Fruit fly (Drosophila melanogaster) whole organism, embryonic: ENCODE data around the gene ThrRS.

Experiments used
- BEAF-32 ChIP-seq: fragments of 200-800 bp; sonication (Bioruptor generic); optimal IDR thresholded peaks from 3 replicates; lab custom pipeline; 2017; ENCODE audit warnings: missing biosample characterization, missing genetic modification characterization, mild to moderate bottlenecking, moderate library complexity, missing genetic modification reagents
- CG10321 ChIP-seq: fragments of 200-800 bp; sonication (Bioruptor generic); IDR thresholded peaks from 2 replicates; pipeline ENCODE4 v1.3.6; 2022; ENCODE audit warnings: missing biosample characterization, missing genetic modification characterization
- CG11456 ChIP-seq: fragments of 200-800 bp; sonication (Bioruptor generic); IDR thresholded peaks from 3 replicates; pipeline ENCODE4 v1.3.6; 2022; ENCODE audit warnings: missing biosample characterization, missing genetic modification characterization
- CG13424 ChIP-seq: fragments of 200-800 bp; sonication (Bioruptor generic); optimal IDR thresholded peaks from 2 replicates; lab custom pipeline; 2019; ENCODE audit warnings: missing biosample characterization, mild to moderate bottlenecking, missing genetic modification characterization, moderate library complexity
- CG14710 ChIP-seq: fragments of 200-800 bp; sonication (Bioruptor generic); optimal IDR thresholded peaks from 3 replicates; lab custom pipeline; 2019; ENCODE audit warnings: missing biosample characterization, mild to moderate bottlenecking, missing genetic modification characterization, moderate library complexity
- CG14965 ChIP-seq: fragments of 200-800 bp; sonication (Bioruptor generic); optimal IDR thresholded peaks from 2 replicates; lab custom pipeline; 2016; ENCODE audit warnings: missing biosample characterization, missing genetic modification characterization, borderline replicate concordance
- CG15269 ChIP-seq: fragments of 200-800 bp; sonication (Bioruptor generic); optimal IDR thresholded peaks from 2 replicates; lab custom pipeline; 2018; ENCODE audit warnings: missing biosample characterization, mild to moderate bottlenecking, missing genetic modification characterization, moderate library complexity
- CG1603 ChIP-seq: fragments of 200-800 bp; sonication (Bioruptor generic); optimal IDR thresholded peaks from 2 replicates; lab custom pipeline; 2019; ENCODE audit warnings: missing biosample characterization, mild to moderate bottlenecking, missing genetic modification characterization, moderate library complexity
- CG17385 ChIP-seq: fragments of 200-800 bp; sonication (Bioruptor generic); optimal IDR thresholded peaks from 3 replicates; lab custom pipeline; 2018; ENCODE audit warnings: missing biosample characterization, mild to moderate bottlenecking, missing genetic modification characterization
- CG18619 ChIP-seq: fragments of 200-800 bp; sonication (Bioruptor generic); optimal IDR thresholded peaks from 3 replicates; lab custom pipeline; 2017; ENCODE audit warnings: missing biosample characterization, mild to moderate bottlenecking, missing genetic modification characterization
- CG33213 ChIP-seq: fragments of 200-800 bp; sonication (Bioruptor generic); optimal IDR thresholded peaks from 3 replicates; lab custom pipeline; 2016; ENCODE audit warnings: missing biosample characterization, missing genetic modification characterization
- CG3995 ChIP-seq: fragments of 200-800 bp; sonication (Bioruptor generic); optimal IDR thresholded peaks from 3 replicates; lab custom pipeline; 2016; ENCODE audit warnings: missing biosample characterization, missing genetic modification characterization
- CG4617 ChIP-seq: fragments of 200-800 bp; sonication (Bioruptor generic); optimal IDR thresholded peaks from 3 replicates; lab custom pipeline; 2016; ENCODE audit warnings: missing biosample characterization, missing genetic modification characterization, borderline replicate concordance
- CG5953 ChIP-seq: fragments of 200-800 bp; sonication (Bioruptor generic); IDR thresholded peaks from 2 replicates; pipeline ENCODE4 v1.3.6; 2022; ENCODE audit warnings: missing biosample characterization, missing genetic modification characterization
- CG6854 ChIP-seq: fragments of 200-800 bp; sonication (Bioruptor generic); optimal IDR thresholded peaks from 3 replicates; lab custom pipeline; 2017; ENCODE audit warnings: missing biosample characterization, mild to moderate bottlenecking, missing genetic modification characterization
- CG7271 ChIP-seq: fragments of 200-800 bp; sonication (Bioruptor generic); optimal IDR thresholded peaks from 2 replicates; lab custom pipeline; 2018; ENCODE audit warnings: missing biosample characterization, mild to moderate bottlenecking, missing genetic modification characterization, moderate library complexity
- CG7987 ChIP-seq: fragments of 200-800 bp; sonication (Bioruptor generic); optimal IDR thresholded peaks from 2 replicates; lab custom pipeline; 2018; ENCODE audit warnings: missing biosample characterization, mild to moderate bottlenecking, missing genetic modification characterization, moderate library complexity
- CG8281 ChIP-seq: fragments of 200-800 bp; sonication (Bioruptor generic); optimal IDR thresholded peaks from 2 replicates; lab custom pipeline; 2018; ENCODE audit warnings: missing biosample characterization, mild to moderate bottlenecking, missing genetic modification characterization, moderate library complexity
- CG9797 ChIP-seq: fragments of 200-800 bp; sonication (Bioruptor generic); optimal IDR thresholded peaks from 3 replicates; lab custom pipeline; 2018; ENCODE audit warnings: missing biosample characterization, mild to moderate bottlenecking, missing genetic modification characterization
- CHES-1-like ChIP-seq: fragments of 200-800 bp; sonication (Bioruptor generic); optimal IDR thresholded peaks from 2 replicates; lab custom pipeline; 2016; ENCODE audit warnings: missing biosample characterization, missing genetic modification characterization
- Dp ChIP-seq: fragments of 200-800 bp; sonication (Bioruptor generic); optimal IDR thresholded peaks from 2 replicates; lab custom pipeline; 2018; ENCODE audit warnings: missing biosample characterization, mild to moderate bottlenecking, missing genetic modification characterization, moderate library complexity
- ERR ChIP-seq: fragments of 200-800 bp; sonication (Bioruptor generic); optimal IDR thresholded peaks from 2 replicates; lab custom pipeline; 2016; ENCODE audit warnings: missing biosample characterization, missing genetic modification characterization
- Ets97D ChIP-seq: fragments of 200-800 bp; sonication (Bioruptor generic); optimal IDR thresholded peaks from 3 replicates; lab custom pipeline; 2016; ENCODE audit warnings: missing biosample characterization, missing genetic modification characterization
- HLHmδ ChIP-seq: fragments of 200-800 bp; sonication (Bioruptor generic); optimal IDR thresholded peaks from 2 replicates; lab custom pipeline; 2018; ENCODE audit warnings: missing biosample characterization, mild to moderate bottlenecking, missing genetic modification characterization, moderate library complexity
- Hr51 ChIP-seq, 2 experiments: fragments of 200-800 bp; sonication (Bioruptor generic); optimal IDR thresholded peaks; 2 replicates in 1 of 2; 3 replicates in 1 of 2; lab custom pipeline; 2016 to 2018; ENCODE audit warnings: missing biosample characterization in 2 of 2, missing genetic modification characterization in 2 of 2, mild to moderate bottlenecking in 1 of 2, moderate library complexity in 1 of 2
- MBD-R2 ChIP-seq: fragments of 200-800 bp; sonication (Bioruptor generic); IDR thresholded peaks from 2 replicates; pipeline ENCODE4 v1.3.6; 2022; ENCODE audit warnings: missing biosample characterization, missing genetic modification characterization
- Max ChIP-seq: fragments of 200-800 bp; sonication (Bioruptor generic); optimal IDR thresholded peaks from 2 replicates; lab custom pipeline; 2016; ENCODE audit warnings: missing biosample characterization, mild to moderate bottlenecking, missing genetic modification characterization
- Med ChIP-seq: fragments of 200-800 bp; sonication (Bioruptor generic); peaks from one replicate; lab custom pipeline; 2016; ENCODE audit warnings: missing biosample characterization, missing genetic modification characterization, mild to moderate bottlenecking, inconsistent platforms, moderate library complexity
- Mes4 ChIP-seq: fragments of 200-800 bp; sonication (Bioruptor generic); optimal IDR thresholded peaks from 2 replicates; lab custom pipeline; 2016; ENCODE audit warnings: missing biosample characterization, missing genetic modification characterization
- Rfx ChIP-seq: fragments of 200-800 bp; sonication (Bioruptor generic); IDR thresholded peaks from 2 replicates; pipeline ENCODE4 v1.3.6; 2022; ENCODE audit warnings: missing biosample characterization, missing genetic modification characterization
- Xbp1 ChIP-seq: fragments of 200-800 bp; sonication (Bioruptor generic); optimal IDR thresholded peaks from 3 replicates; lab custom pipeline; 2016; ENCODE audit warnings: missing biosample characterization, mild to moderate bottlenecking, missing genetic modification characterization
- abd-A ChIP-seq: fragments of 200-800 bp; sonication (Bioruptor generic); optimal IDR thresholded peaks from 3 replicates; lab custom pipeline; 2019; ENCODE audit warnings: missing biosample characterization, mild to moderate bottlenecking, missing genetic modification characterization, moderate library complexity
- aop ChIP-seq: fragments of 200-800 bp; sonication (Bioruptor generic); IDR thresholded peaks from 2 replicates; pipeline ENCODE4 v1.3.6; 2022; ENCODE audit warnings: missing biosample characterization, missing genetic modification characterization
- cas ChIP-seq: fragments of 200-800 bp; sonication (Bioruptor generic); IDR thresholded peaks from 2 replicates; pipeline ENCODE4 v1.3.6; 2022; ENCODE audit warnings: missing biosample characterization, missing genetic modification characterization
- dysf ChIP-seq: fragments of 200-800 bp; sonication (Bioruptor generic); IDR thresholded peaks from 3 replicates; pipeline ENCODE4 v1.3.6; 2022; ENCODE audit warnings: missing biosample characterization, missing genetic modification characterization
- phol ChIP-seq: fragments of 200-800 bp; sonication (Bioruptor generic); optimal IDR thresholded peaks from 3 replicates; lab custom pipeline; 2018; ENCODE audit warnings: missing biosample characterization, mild to moderate bottlenecking, missing genetic modification characterization, moderate library complexity
- prd ChIP-seq, 3 experiments: fragments of >200 bp in 2 of 3; fragments of 200-800 bp in 1 of 3; sonication (Bioruptor generic) in 1 of 3; optimal IDR thresholded peaks in 2 of 3; IDR thresholded peaks in 1 of 3; 2 replicates in 2 of 3; 3 replicates in 1 of 3; pipeline versions ENCODE4 v1.3.6 to Lab custom; 2017 to 2022; ENCODE audit warnings: missing biosample characterization in 1 of 3, missing genetic modification characterization in 1 of 3
- rib ChIP-seq: fragments of 200-800 bp; sonication (Bioruptor generic); IDR thresholded peaks from 2 replicates; pipeline ENCODE4 v1.3.6; 2022; ENCODE audit warnings: missing biosample characterization, missing genetic modification characterization
- sens ChIP-seq: fragments of 200-800 bp; sonication (Bioruptor generic); peaks from one replicate; lab custom pipeline; 2016; ENCODE audit warnings: missing biosample characterization, missing genetic modification characterization
- sob ChIP-seq: fragments of 200-800 bp; sonication (Bioruptor generic); IDR thresholded peaks from 2 replicates; pipeline ENCODE4 v1.3.6; 2022; ENCODE audit warnings: missing biosample characterization, missing genetic modification characterization
- stwl ChIP-seq: fragments of 200-800 bp; sonication (Bioruptor generic); optimal IDR thresholded peaks from 3 replicates; lab custom pipeline; 2018; ENCODE audit warnings: missing biosample characterization, mild to moderate bottlenecking, missing genetic modification characterization, moderate library complexity
- zen2 ChIP-seq: fragments of 200-800 bp; sonication (Bioruptor generic); IDR thresholded peaks from 3 replicates; pipeline ENCODE4 v1.3.6; 2022; ENCODE audit warnings: missing biosample characterization, missing genetic modification characterization; ENCODE audit not compliant: partially characterized antibody

ThrRS gene

dm6 chr2L:12096396-12096813 is 7.1 kb upstream of the ThrRS start, which contains the start of the genes CG6712 and Mt2 (continued):
- TF ChIP-seq Max (GFP tag; lab: Kevin White, UChicago), result peak; percentile 93
- TF ChIP-seq CG1603, result peak; percentile 26
- TF ChIP-seq BEAF-32, result peak; percentile 24
- peak; percentile 18 for TF ChIP-seq Xbp1 (GFP tag; lab: Kevin White, UChicago)
- TF ChIP-seq CG14965, result no peak
- no peak for TF ChIP-seq CG5953 (GFP tag; lab: Robert Waterston, UW)
- no peak for TF ChIP-seq zen2 (GFP tag; lab: Robert Waterston, UW)
- TF ChIP-seq rib, result peak; percentile 38; the same call in 1 of the 2 replicates
- peak; percentile 55 for TF ChIP-seq Rfx (GFP tag; lab: Robert Waterston, UW)
- no peak for TF ChIP-seq CG8281 (tag; lab: Kevin White, UChicago)
- 0 out of 3 replicates have a peak, but pooled peaks have one; percentile 7 for TF ChIP-seq dysf (GFP tag; lab: Robert Waterston, UW)
- TF ChIP-seq aop (GFP tag; lab: Robert Waterston, UW), result no peak
- TF ChIP-seq CG7271 (tag; lab: Kevin White, UChicago), result no peak
- peak; percentile 1 for TF ChIP-seq CHES-1-like (GFP tag; lab: Kevin White, UChicago)
- peak; percentile 36; the same call in 1 of the 2 replicates for TF ChIP-seq sob
- TF ChIP-seq sens, result peak; percentile 88
- TF ChIP-seq Dp, result peak; percentile 30
- TF ChIP-seq CG14710 (tag; lab: Kevin White, UChicago), result peak; percentile 63
- peak; percentile 91 for TF ChIP-seq MBD-R2 (GFP tag; lab: Robert Waterston, UW)
- TF ChIP-seq Hr51 (GFP tag; optimal IDR thresholded peaks at IDR 0.05; lab: Kevin White, UChicago), result no peak
- TF ChIP-seq CG4617 (GFP tag; lab: Kevin White, UChicago), result peak; percentile 44
- no peak for TF ChIP-seq prd (optimal IDR thresholded peaks at IDR 0.05; lab: Kevin White, UChicago)
- peak; percentile 50 for TF ChIP-seq prd (GFP tag; IDR thresholded peaks at IDR 0.05; lab: Robert Waterston, UW)
- no peak for TF ChIP-seq Mes4 (GFP tag; lab: Kevin White, UChicago)
- TF ChIP-seq CG18619 (GFP tag; lab: Kevin White, UChicago), result no peak
- TF ChIP-seq cas (GFP tag; lab: Robert Waterston, UW), result no peak
- TF ChIP-seq Ets97D, result peak; percentile 37
- TF ChIP-seq CG6854, result no peak
- TF ChIP-seq Med (GFP tag; lab: Kevin White, UChicago), result peak; percentile 83
- no peak for TF ChIP-seq CG13424 (tag; lab: Kevin White, UChicago)
- peak; percentile 10 for TF ChIP-seq CG9797 (GFP tag; lab: Kevin White, UChicago)
- TF ChIP-seq HLHmδ, result no peak
- TF ChIP-seq ERR (GFP tag; lab: Kevin White, UChicago), result no peak
- peak; percentile 18; the same call in 1 of the 3 replicates for TF ChIP-seq CG11456 (GFP tag; lab: Robert Waterston, UW)
- peak; percentile 64 for TF ChIP-seq stwl
- TF ChIP-seq abd-A (tag; lab: Kevin White, UChicago), result no peak
- no peak for TF ChIP-seq CG15269
- peak; percentile 5 for TF ChIP-seq CG7987 (GFP tag; lab: Kevin White, UChicago)
- TF ChIP-seq CG33213 (GFP tag; lab: Kevin White, UChicago), result peak; percentile 15
- no peak for TF ChIP-seq CG10321 (GFP tag; lab: Robert Waterston, UW)
- TF ChIP-seq phol (tag; lab: Kevin White, UChicago), result peak; percentile 19
- TF ChIP-seq CG17385, result peak; percentile 98
- TF ChIP-seq CG3995, result no peak
